5 fruit fly cellular contexts compared by ENCODE assay signal in the genomic region with DNA sequence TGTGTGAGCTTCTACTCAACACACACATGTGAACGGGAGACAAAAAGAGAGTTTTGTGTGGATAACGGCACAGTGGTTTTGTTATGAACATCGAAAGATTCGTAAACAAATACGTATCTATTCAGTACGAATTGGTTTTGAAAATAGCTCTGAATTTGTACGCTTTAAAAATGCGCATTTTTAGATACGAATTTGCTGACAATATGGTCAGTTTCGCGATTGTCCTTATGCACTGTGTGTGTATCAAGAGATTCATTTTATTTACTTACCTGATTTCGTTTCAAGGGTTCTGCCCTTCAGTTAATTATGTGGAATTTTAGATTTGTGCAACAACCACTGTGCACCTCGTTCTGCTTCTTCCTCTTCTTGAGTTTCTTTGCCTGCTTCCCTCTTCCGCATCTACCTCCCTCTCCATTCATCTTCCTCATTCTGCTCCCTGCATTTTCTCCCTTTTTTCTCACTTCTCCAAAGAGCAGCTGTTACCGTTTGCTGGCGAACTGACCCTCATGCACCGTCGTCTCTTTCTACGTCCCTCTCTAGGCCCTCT.
TF ChIP-seq lines count a peak whose summit lies in the region.

No protein-coding gene starts in this region.

TF ChIP-seq in whole organism, adult, 20 proteins besides CTCF, POLR2A, EP300 and RAD21 (continued from another document):
- TF ChIP-seq kay (GFP tag; lab: Kevin White, UChicago; ENCODE audit: borderline replicate concordance) (peak; percentile 77), CG1620 (GFP tag; optimal IDR thresholded peaks at IDR 0.05; lab: Kevin White, UChicago) (no peak), ovo (GFP tag; optimal IDR thresholded peaks at IDR 0.05; lab: Kevin White, UChicago) (no peak)

TF ChIP-seq in whole organism, embryonic, 481 proteins besides CTCF, POLR2A, EP300 and RAD21 (continued from another document and continues in another):
- TF ChIP-seq CG12659 (GFP tag; optimal IDR thresholded peaks at IDR 0.05; lab: Kevin White, UChicago) (peak; percentile 52), lov (optimal IDR thresholded peaks at IDR 0.05; lab: Kevin White, UChicago) (no peak), lov (GFP tag; IDR thresholded peaks at IDR 0.05; lab: Robert Waterston, UW) (0 out of 3 replicates have a peak, but pooled peaks have one; percentile 33), CG9437 (GFP tag; optimal IDR thresholded peaks at IDR 0.05; lab: Kevin White, UChicago) (peak; percentile 38), CG11504 (tag; optimal IDR thresholded peaks at IDR 0.05; lab: Kevin White, UChicago) (peak; percentile 75), amos (GFP tag; IDR thresholded peaks at IDR 0.05; lab: Robert Waterston, UW; ENCODE audit: partially characterized antibody) (no peak), CG4730 (GFP tag; IDR thresholded peaks at IDR 0.05; lab: Robert Waterston, UW) (no peak), CG4854 (GFP tag; optimal IDR thresholded peaks at IDR 0.05; lab: Kevin White, UChicago) (no peak), CG3726 (GFP tag; IDR thresholded peaks at IDR 0.05; lab: Robert Waterston, UW) (no peak), CG12104 (GFP tag; optimal IDR thresholded peaks at IDR 0.05; lab: Kevin White, UChicago) (peak; percentile 55), TFAM (GFP tag; optimal IDR thresholded peaks at IDR 0.05; lab: Kevin White, UChicago) (no peak), CG34422 (GFP tag; IDR thresholded peaks at IDR 0.05; lab: Robert Waterston, UW) (peak; percentile 61; the same call in 1 of the 3 replicates), CG1603 (tag; optimal IDR thresholded peaks at IDR 0.05; lab: Kevin White, UChicago) (peak; percentile 86), Optix (GFP tag; IDR thresholded peaks at IDR 0.05; lab: Robert Waterston, UW) (peak; percentile 71; the same call in 1 of the 3 replicates), fu2 (GFP tag; optimal IDR thresholded peaks at IDR 0.05; lab: Kevin White, UChicago) (no peak), CG11093 (GFP tag; IDR thresholded peaks at IDR 0.05; lab: Robert Waterston, UW) (0 out of 3 replicates have a peak, but pooled peaks have one; percentile 14), CG14014 (GFP tag; IDR thresholded peaks at IDR 0.05; lab: Robert Waterston, UW) (no peak), Elba2 (GFP tag; optimal IDR thresholded peaks at IDR 0.05; lab: Kevin White, UChicago) (no peak), CG13624 (GFP tag; optimal IDR thresholded peaks at IDR 0.05; lab: Kevin White, UChicago) (peak; percentile 40), CG30431 (GFP tag; optimal IDR thresholded peaks at IDR 0.05; lab: Kevin White, UChicago) (peak; percentile 77), vfl (GFP tag; optimal IDR thresholded peaks at IDR 0.05; lab: Kevin White, UChicago) (no peak), CG9932 (GFP tag; IDR thresholded peaks at IDR 0.05; lab: Robert Waterston, UW) (no peak), Opbp (GFP tag; IDR thresholded peaks at IDR 0.05; lab: Robert Waterston, UW; ENCODE audit: partially characterized antibody) (no peak), MBD-R2 (GFP tag; IDR thresholded peaks at IDR 0.05; lab: Robert Waterston, UW) (no peak), onecut (GFP tag; IDR thresholded peaks at IDR 0.05; lab: Robert Waterston, UW) (peak; percentile 51), CG17328 (GFP tag; IDR thresholded peaks at IDR 0.05; lab: Robert Waterston, UW) (peak; percentile 71), toy (GFP tag; IDR thresholded peaks at IDR 0.05; lab: Robert Waterston, UW) (no peak), stc (GFP tag; IDR thresholded peaks at IDR 0.05; lab: Robert Waterston, UW) (no peak), CG10147 (GFP tag; optimal IDR thresholded peaks at IDR 0.05; lab: Kevin White, UChicago) (peak; percentile 20), CG11456 (GFP tag; IDR thresholded peaks at IDR 0.05; lab: Robert Waterston, UW) (no peak)

TF ChIP-seq in whole organism, prepupa, 60 proteins besides CTCF, POLR2A, EP300 and RAD21 (continued from another document and continues in another):
- TF ChIP-seq net (GFP tag; optimal IDR thresholded peaks at IDR 0.05; lab: Kevin White, UChicago) (peak; percentile 92), dsx (GFP tag; optimal IDR thresholded peaks at IDR 0.05; lab: Kevin White, UChicago; ENCODE audit: poor library complexity, severe bottlenecking) (peak; percentile 92), Sox14 (GFP tag; optimal IDR thresholded peaks at IDR 0.05; lab: Kevin White, UChicago) (peak; percentile 97), Sox102F (GFP tag; optimal IDR thresholded peaks at IDR 0.05; lab: Kevin White, UChicago) (peak; percentile 96), vri (GFP tag; optimal IDR thresholded peaks at IDR 0.05; lab: Kevin White, UChicago) (peak; percentile 88), CG6276 (GFP tag; optimal IDR thresholded peaks at IDR 0.05; lab: Kevin White, UChicago) (peak; percentile 75), CG11902 (GFP tag; optimal IDR thresholded peaks at IDR 0.05; lab: Kevin White, UChicago) (peak; percentile 91), fd85E (GFP tag; optimal IDR thresholded peaks at IDR 0.05; lab: Kevin White, UChicago) (peak; percentile 82), Ets96B (tag; optimal IDR thresholded peaks at IDR 0.05; lab: Kevin White, UChicago) (peak; percentile 94), fd59A (GFP tag; optimal IDR thresholded peaks at IDR 0.05; lab: Kevin White, UChicago) (peak; percentile 95), CG15336 (GFP tag; IDR thresholded peaks at IDR 0.05; lab: Robert Waterston, UW) (peak; percentile 86), CG3032 (tag; optimal IDR thresholded peaks at IDR 0.05; lab: Kevin White, UChicago) (peak; percentile 95), CG4318 (GFP tag; optimal IDR thresholded peaks at IDR 0.05; lab: Kevin White, UChicago) (peak; percentile 81), Hr4 (GFP tag; optimal IDR thresholded peaks at IDR 0.05; lab: Kevin White, UChicago) (peak; percentile 76), Met (GFP tag; optimal IDR thresholded peaks at IDR 0.05; lab: Kevin White, UChicago) (peak; percentile 97), Hr38 (GFP tag; optimal IDR thresholded peaks at IDR 0.05; lab: Kevin White, UChicago) (no peak), Eip78C (GFP tag; lab: Kevin White, UChicago) (peak; percentile 98), achi (GFP tag; optimal IDR thresholded peaks at IDR 0.05; lab: Kevin White, UChicago) (peak; percentile 94), esn (GFP tag; optimal IDR thresholded peaks at IDR 0.05; lab: Kevin White, UChicago) (peak; percentile 96), CG9139 (GFP tag; optimal IDR thresholded peaks at IDR 0.05; lab: Kevin White, UChicago) (peak; percentile 90), Hr39 (GFP tag; optimal IDR thresholded peaks at IDR 0.05; lab: Kevin White, UChicago) (peak; percentile 96), OdsH (GFP tag; optimal IDR thresholded peaks at IDR 0.05; lab: Kevin White, UChicago) (peak; percentile 95), Lpt (GFP tag; optimal IDR thresholded peaks at IDR 0.05; lab: Kevin White, UChicago) (peak; percentile 90), CG10669 (GFP tag; optimal IDR thresholded peaks at IDR 0.05; lab: Kevin White, UChicago) (peak; percentile 95), CG6792 (GFP tag; optimal IDR thresholded peaks at IDR 0.05; lab: Kevin White, UChicago) (peak; percentile 96), CG31627 (GFP tag; optimal IDR thresholded peaks at IDR 0.05; lab: Kevin White, UChicago) (peak; percentile 95), CG3919 (GFP tag; optimal IDR thresholded peaks at IDR 0.05; lab: Kevin White, UChicago) (peak; percentile 95), ss (GFP tag; optimal IDR thresholded peaks at IDR 0.05; lab: Kevin White, UChicago) (peak; percentile 95 to 96), CG6854 (GFP tag; optimal IDR thresholded peaks at IDR 0.05; lab: Kevin White, UChicago) (peak; percentile 88), eg (GFP tag; IDR thresholded peaks at IDR 0.05; lab: Robert Waterston, UW) (peak; percentile 51; the same call in 1 of the 3 replicates), CG7368 (GFP tag; optimal IDR thresholded peaks at IDR 0.05; lab: Kevin White, UChicago) (peak; percentile 94)

TF ChIP-seq in whole organism, pupa, 21 proteins besides CTCF, POLR2A, EP300 and RAD21 (continued from another document):
- TF ChIP-seq Pif1B (GFP tag; optimal IDR thresholded peaks at IDR 0.05; lab: Kevin White, UChicago) (peak; percentile 93), CG17806 (tag; optimal IDR thresholded peaks at IDR 0.05; lab: Kevin White, UChicago) (peak; percentile 93), CG9948 (tag; optimal IDR thresholded peaks at IDR 0.05; lab: Kevin White, UChicago) (peak; percentile 95), gl (tag; optimal IDR thresholded peaks at IDR 0.05; lab: Kevin White, UChicago) (peak; percentile 88)

TF ChIP-seq in whole organism, wandering third instar larva, 38 proteins besides CTCF, POLR2A, EP300 and RAD21 (continued from another document):
- TF ChIP-seq psq (GFP tag; optimal IDR thresholded peaks at IDR 0.05; lab: Kevin White, UChicago) (peak; percentile 93), dmrt93B (GFP tag; optimal IDR thresholded peaks at IDR 0.05; lab: Kevin White, UChicago) (peak; percentile 88), N (GFP tag; optimal IDR thresholded peaks at IDR 0.05; lab: Kevin White, UChicago) (no peak), Abd-B (GFP tag; optimal IDR thresholded peaks at IDR 0.05; lab: Kevin White, UChicago) (no peak), Hr78 (GFP tag; optimal IDR thresholded peaks at IDR 0.05; lab: Kevin White, UChicago) (no peak), brk (GFP tag; optimal IDR thresholded peaks at IDR 0.05; lab: Kevin White, UChicago) (peak; percentile 46), CG9705 (GFP tag; optimal IDR thresholded peaks at IDR 0.05; lab: Kevin White, UChicago) (peak; percentile 82), Vsx2 (GFP tag; optimal IDR thresholded peaks at IDR 0.05; lab: Kevin White, UChicago; ENCODE audit: partially characterized antibody) (no peak), Sp1 (GFP tag; optimal IDR thresholded peaks at IDR 0.05; lab: Kevin White, UChicago) (peak; percentile 91), Rel (GFP tag; optimal IDR thresholded peaks at IDR 0.05; lab: Kevin White, UChicago) (peak; percentile 28), Rel (tag; optimal IDR thresholded peaks at IDR 0.05; lab: Kevin White, UChicago) (peak; percentile 55), HLH106 (tag; optimal IDR thresholded peaks at IDR 0.05; lab: Kevin White, UChicago) (peak; percentile 92), lola (GFP tag; optimal IDR thresholded peaks at IDR 0.05; lab: Kevin White, UChicago) (no peak), Dif (GFP tag; optimal IDR thresholded peaks at IDR 0.05; lab: Kevin White, UChicago; ENCODE audit: partially characterized antibody) (no peak), sv (GFP tag; optimal IDR thresholded peaks at IDR 0.05; lab: Kevin White, UChicago) (peak; percentile 54), woc (GFP tag; optimal IDR thresholded peaks at IDR 0.05; lab: Kevin White, UChicago) (peak; percentile 95), br (GFP tag; optimal IDR thresholded peaks at IDR 0.05; lab: Kevin White, UChicago) (peak; percentile 87), dsf (GFP tag; optimal IDR thresholded peaks at IDR 0.05; lab: Kevin White, UChicago; ENCODE audit: borderline replicate concordance) (peak; percentile 44), CrebA (GFP tag; optimal IDR thresholded peaks at IDR 0.05; lab: Kevin White, UChicago; ENCODE audit: borderline replicate concordance) (peak; percentile 22), OdsH (GFP tag; optimal IDR thresholded peaks at IDR 0.05; lab: Kevin White, UChicago) (peak; percentile 90)
